Fruit fly (Drosophila melanogaster) whole organism, embryonic: ENCODE results near the gene yellow-f.

Source experiments
- CG10321 ChIP-seq: fragments of 200-800 bp; sonication (Bioruptor generic); IDR thresholded peaks from 2 replicates; pipeline ENCODE4 v1.3.6; 2022; ENCODE audit warnings: missing biosample characterization, missing genetic modification characterization
- CG12155 ChIP-seq: fragments of 200-800 bp; sonication (Bioruptor generic); optimal IDR thresholded peaks from 3 replicates; lab custom pipeline; 2016; ENCODE audit warnings: missing biosample characterization, missing genetic modification characterization
- CG12744 ChIP-seq: fragments of 200-800 bp; sonication (Bioruptor generic); optimal IDR thresholded peaks from 2 replicates; lab custom pipeline; 2016; ENCODE audit warnings: missing biosample characterization, missing genetic modification characterization
- CG14965 ChIP-seq: fragments of 200-800 bp; sonication (Bioruptor generic); optimal IDR thresholded peaks from 2 replicates; lab custom pipeline; 2016; ENCODE audit warnings: missing biosample characterization, missing genetic modification characterization, borderline replicate concordance
- CG16815 ChIP-seq: fragments of 200-800 bp; sonication (Bioruptor generic); optimal IDR thresholded peaks from 3 replicates; lab custom pipeline; 2017; ENCODE audit warnings: missing biosample characterization, mild to moderate bottlenecking, missing genetic modification characterization
- CG16863 ChIP-seq: fragments of 200-800 bp; sonication (Bioruptor generic); optimal IDR thresholded peaks from 3 replicates; lab custom pipeline; 2016; ENCODE audit warnings: missing biosample characterization, missing genetic modification characterization
- CG17328 ChIP-seq: fragments of 200-800 bp; sonication (Bioruptor generic); IDR thresholded peaks from 2 replicates; pipeline ENCODE4 v1.3.6; 2022; ENCODE audit warnings: missing biosample characterization, missing genetic modification characterization
- CG17612 ChIP-seq: fragments of 200-800 bp; sonication (Bioruptor generic); IDR thresholded peaks from 2 replicates; pipeline ENCODE4 v1.3.6; 2022; ENCODE audit warnings: missing biosample characterization, missing genetic modification characterization
- CG17829 ChIP-seq: fragments of 200-800 bp; optimal IDR thresholded peaks from 2 replicates; lab custom pipeline; 2019; ENCODE audit warnings: missing biosample characterization, mild to moderate bottlenecking, missing genetic modification characterization, moderate library complexity
- CG18262 ChIP-seq: fragments of 200-800 bp; optimal IDR thresholded peaks from 3 replicates; lab custom pipeline; 2019; ENCODE audit warnings: missing biosample characterization, mild to moderate bottlenecking, missing genetic modification characterization, moderate library complexity
- CG1832 ChIP-seq: fragments of 200-800 bp; sonication (Bioruptor generic); optimal IDR thresholded peaks from 2 replicates; lab custom pipeline; 2017; ENCODE audit warnings: missing biosample characterization, mild to moderate bottlenecking, missing genetic modification characterization, inconsistent platforms
- CG18476 ChIP-seq: fragments of 200-800 bp; sonication (Bioruptor generic); optimal IDR thresholded peaks from 2 replicates; lab custom pipeline; 2016; ENCODE audit warnings: missing biosample characterization, mild to moderate bottlenecking, missing genetic modification characterization
- CG2129 ChIP-seq: fragments of 200-800 bp; sonication (Bioruptor generic); IDR thresholded peaks from 2 replicates; pipeline ENCODE4 v1.3.6; 2022; ENCODE audit warnings: missing biosample characterization, missing genetic modification characterization; ENCODE audit not compliant: partially characterized antibody
- CG2202 ChIP-seq: fragments of 200-800 bp; sonication (Bioruptor generic); optimal IDR thresholded peaks from 2 replicates; lab custom pipeline; 2018; ENCODE audit warnings: missing biosample characterization, mild to moderate bottlenecking, missing genetic modification characterization
- CG31441 ChIP-seq: fragments of 200-800 bp; sonication (Bioruptor generic); IDR thresholded peaks from 2 replicates; pipeline ENCODE4 v1.3.6; 2022; ENCODE audit warnings: missing biosample characterization, missing genetic modification characterization
- CG32532 ChIP-seq: fragments of 200-800 bp; sonication (Bioruptor generic); IDR thresholded peaks from 2 replicates; pipeline ENCODE4 v1.3.6; 2022; ENCODE audit warnings: missing biosample characterization, missing genetic modification characterization
- CG4282 ChIP-seq: fragments of 200-800 bp; sonication (Bioruptor generic); optimal IDR thresholded peaks from 2 replicates; lab custom pipeline; 2016; ENCODE audit warnings: missing biosample characterization, missing genetic modification characterization
- CG6683 ChIP-seq: fragments of 200-800 bp; sonication (Bioruptor generic); optimal IDR thresholded peaks from 2 replicates; lab custom pipeline; 2017; ENCODE audit warnings: missing biosample characterization, mild to moderate bottlenecking, missing genetic modification characterization, missing genetic modification reagents
- CG8089 ChIP-seq: fragments of 200-800 bp; sonication (Bioruptor generic); optimal IDR thresholded peaks from 3 replicates; lab custom pipeline; 2016; ENCODE audit warnings: missing biosample characterization, missing genetic modification characterization
- CG8924 ChIP-seq: fragments of 200-800 bp; optimal IDR thresholded peaks from 3 replicates; lab custom pipeline; 2019; ENCODE audit warnings: missing biosample characterization, mild to moderate bottlenecking, missing genetic modification characterization, moderate library complexity
- CG8944 ChIP-seq: fragments of 200-800 bp; sonication (Bioruptor generic); optimal IDR thresholded peaks from 3 replicates; lab custom pipeline; 2016; ENCODE audit warnings: missing biosample characterization, missing genetic modification characterization
- CG9797 ChIP-seq: fragments of 200-800 bp; sonication (Bioruptor generic); optimal IDR thresholded peaks from 3 replicates; lab custom pipeline; 2018; ENCODE audit warnings: missing biosample characterization, mild to moderate bottlenecking, missing genetic modification characterization
- CG9876 ChIP-seq: fragments of 200-800 bp; sonication (Bioruptor generic); optimal IDR thresholded peaks from 2 replicates; lab custom pipeline; 2016; ENCODE audit warnings: missing biosample characterization, missing genetic modification characterization
- CrebB ChIP-seq: fragments of 200-800 bp; sonication (Bioruptor generic); optimal IDR thresholded peaks from 3 replicates; lab custom pipeline; 2018; ENCODE audit warnings: missing biosample characterization, mild to moderate bottlenecking, missing genetic modification characterization
- Dip2 ChIP-seq: fragments of 200-800 bp; sonication (Bioruptor generic); IDR thresholded peaks from 2 replicates; pipeline ENCODE4 v1.3.6; 2022; ENCODE audit warnings: missing biosample characterization, missing genetic modification characterization
- E2f2 ChIP-seq: fragments of 200-800 bp; sonication (Bioruptor generic); IDR thresholded peaks from 2 replicates; pipeline ENCODE4 v1.3.6; 2022; ENCODE audit warnings: missing biosample characterization, missing genetic modification characterization
- Hmr ChIP-seq: fragments of 200-800 bp; sonication (Bioruptor generic); optimal IDR thresholded peaks from 3 replicates; lab custom pipeline; 2017; ENCODE audit warnings: mild to moderate bottlenecking, missing biosample characterization, missing genetic modification reagents, missing genetic modification characterization
- Hr3 ChIP-seq: fragments of 200-800 bp; sonication (Bioruptor generic); optimal IDR thresholded peaks from 3 replicates; lab custom pipeline; 2016; ENCODE audit warnings: missing biosample characterization, missing genetic modification characterization
- Hr51 ChIP-seq, 2 experiments: fragments of 200-800 bp; sonication (Bioruptor generic); optimal IDR thresholded peaks; 2 replicates in 1 of 2; 3 replicates in 1 of 2; lab custom pipeline; 2016 to 2018; ENCODE audit warnings: missing biosample characterization in 2 of 2, missing genetic modification characterization in 2 of 2, mild to moderate bottlenecking in 1 of 2, moderate library complexity in 1 of 2
- PHDP ChIP-seq: fragments of 200-800 bp; sonication (Bioruptor generic); optimal IDR thresholded peaks from 3 replicates; lab custom pipeline; 2018; ENCODE audit warnings: missing biosample characterization, mild to moderate bottlenecking, missing genetic modification characterization, moderate library complexity
- Rfx ChIP-seq: fragments of 200-800 bp; sonication (Bioruptor generic); IDR thresholded peaks from 2 replicates; pipeline ENCODE4 v1.3.6; 2022; ENCODE audit warnings: missing biosample characterization, missing genetic modification characterization
- Stat92E ChIP-seq, 3 experiments: fragments of >200 bp in 2 of 3; fragments of 200-800 bp in 1 of 3; sonication (Bioruptor generic) in 1 of 3; optimal IDR thresholded peaks; 2 replicates each; lab custom pipeline; 2017 to 2019; ENCODE audit warnings: missing biosample characterization in 3 of 3, missing genetic modification characterization in 3 of 3, mild to moderate bottlenecking in 1 of 3, moderate library complexity in 1 of 3
- caup ChIP-seq: fragments of 200-800 bp; sonication (Bioruptor generic); optimal IDR thresholded peaks from 3 replicates; lab custom pipeline; 2017; ENCODE audit warnings: missing biosample characterization, mild to moderate bottlenecking, missing genetic modification characterization, moderate library complexity; ENCODE audit not compliant: severe bottlenecking
- dysf ChIP-seq: fragments of 200-800 bp; sonication (Bioruptor generic); IDR thresholded peaks from 3 replicates; pipeline ENCODE4 v1.3.6; 2022; ENCODE audit warnings: missing biosample characterization, missing genetic modification characterization
- gcm2 ChIP-seq: fragments of 200-800 bp; sonication (Bioruptor generic); optimal IDR thresholded peaks from 2 replicates; lab custom pipeline; 2016; ENCODE audit warnings: missing biosample characterization, missing genetic modification characterization
- gem ChIP-seq: fragments of 200-800 bp; sonication (Bioruptor generic); optimal IDR thresholded peaks from 2 replicates; lab custom pipeline; 2019; ENCODE audit warnings: missing biosample characterization, mild to moderate bottlenecking, missing genetic modification characterization, moderate library complexity
- gt ChIP-seq: fragments of 200-800 bp; sonication (Bioruptor generic); IDR thresholded peaks from 2 replicates; pipeline ENCODE4 v1.3.6; 2022; ENCODE audit warnings: missing biosample characterization, missing genetic modification characterization
- kay ChIP-seq: fragments of 200-800 bp; sonication (Bioruptor generic); optimal IDR thresholded peaks from 2 replicates; lab custom pipeline; 2016; ENCODE audit warnings: missing biosample characterization, missing genetic modification characterization
- knrl ChIP-seq: fragments of 200-800 bp; sonication (Bioruptor generic); IDR thresholded peaks from 3 replicates; pipeline ENCODE4 v1.3.6; 2022; ENCODE audit warnings: missing biosample characterization, missing genetic modification characterization; ENCODE audit not compliant: partially characterized antibody
- lilli ChIP-seq: fragments of 200-800 bp; sonication (Bioruptor generic); optimal IDR thresholded peaks from 3 replicates; lab custom pipeline; 2016; ENCODE audit warnings: missing biosample characterization, missing genetic modification characterization
- nau ChIP-seq: fragments of 200-800 bp; sonication (Bioruptor generic); optimal IDR thresholded peaks from 3 replicates; lab custom pipeline; 2017; ENCODE audit warnings: missing biosample characterization, mild to moderate bottlenecking, missing genetic modification characterization, missing genetic modification reagents
- nmo ChIP-seq: fragments of 200-800 bp; sonication (Bioruptor generic); optimal IDR thresholded peaks from 2 replicates; lab custom pipeline; 2018; ENCODE audit warnings: missing biosample characterization, mild to moderate bottlenecking, missing genetic modification characterization, moderate library complexity
- nom ChIP-seq: fragments of 200-800 bp; sonication (Bioruptor generic); optimal IDR thresholded peaks from 2 replicates; lab custom pipeline; 2017; ENCODE audit warnings: missing biosample characterization, missing genetic modification characterization, mild to moderate bottlenecking, moderate library complexity, missing genetic modification reagents
- seq ChIP-seq: fragments of 200-800 bp; sonication (Bioruptor generic); IDR thresholded peaks from 2 replicates; pipeline ENCODE4 v1.3.6; 2022; ENCODE audit warnings: missing biosample characterization, missing genetic modification characterization
- slp2 ChIP-seq: fragments of 200-800 bp; sonication (Bioruptor generic); optimal IDR thresholded peaks from 2 replicates; lab custom pipeline; 2016; ENCODE audit warnings: missing biosample characterization, missing genetic modification characterization
- ssp ChIP-seq: fragments of 200-800 bp; sonication (Bioruptor generic); IDR thresholded peaks from 2 replicates; pipeline ENCODE4 v1.3.6; 2022; ENCODE audit warnings: missing biosample characterization, missing genetic modification characterization
- tna ChIP-seq: fragments of 200-800 bp; sonication (Bioruptor generic); IDR thresholded peaks from 2 replicates; pipeline ENCODE4 v1.3.6; 2022; ENCODE audit warnings: missing biosample characterization, missing genetic modification characterization; ENCODE audit not compliant: partially characterized antibody
- toy ChIP-seq: fragments of 200-800 bp; sonication (Bioruptor generic); IDR thresholded peaks from 2 replicates; pipeline ENCODE4 v1.3.6; 2022; ENCODE audit warnings: missing biosample characterization, missing genetic modification characterization
- tx ChIP-seq: fragments of 200-800 bp; sonication (Bioruptor generic); optimal IDR thresholded peaks from 2 replicates; lab custom pipeline; 2016; ENCODE audit warnings: missing biosample characterization, missing genetic modification characterization
- yki ChIP-seq: fragments of >200 bp; optimal IDR thresholded peaks from 3 replicates; lab custom pipeline; 2018

Gene yellow-f

DNA sequence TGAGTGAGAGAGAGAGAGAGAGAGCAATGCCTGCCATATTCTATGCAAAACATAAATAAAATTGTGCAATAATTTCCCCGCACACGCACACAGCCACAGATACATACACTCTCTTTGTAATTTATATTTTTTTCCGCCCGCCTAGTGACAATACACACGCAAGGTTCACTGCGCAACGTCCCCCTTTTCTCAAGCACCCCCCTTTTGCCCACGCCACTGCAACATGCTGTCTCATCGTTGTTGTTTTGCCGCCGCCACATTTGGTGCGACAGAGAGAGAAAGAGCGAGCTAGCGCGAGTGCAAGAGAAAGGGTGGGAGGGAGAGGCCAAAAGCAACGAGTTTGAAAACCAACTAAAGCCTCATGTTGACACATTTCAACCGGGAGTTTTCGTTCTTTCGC lies 19.4 kb upstream of the yellow-f start (continued):
- TF ChIP-seq ssp (GFP tag; lab: Robert Waterston, UW) (peak; percentile 27; the same call in 1 of the 2 replicates), CG4282 (peak; percentile 51), tx (GFP tag; lab: Kevin White, UChicago) (peak; percentile 21), CG14965 (GFP tag; lab: Kevin White, UChicago) (no peak), CG9797 (GFP tag; lab: Kevin White, UChicago) (no peak), CG17328 (GFP tag; lab: Robert Waterston, UW) (peak; percentile 63), CG2129 (GFP tag; lab: Robert Waterston, UW) (no peak), tna (GFP tag; lab: Robert Waterston, UW) (no peak), kay (GFP tag; lab: Kevin White, UChicago) (peak; percentile 80), dysf (peak; percentile 77), gcm2 (peak; percentile 16), CG8924 (tag; lab: Kevin White, UChicago) (peak; percentile 65), CG1832 (peak; percentile 96), CG10321 (GFP tag; lab: Robert Waterston, UW) (peak; percentile 75), nom (GFP tag; lab: Kevin White, UChicago) (peak; percentile 75), CG9876 (peak; percentile 32), CG18262 (tag; lab: Kevin White, UChicago) (peak; percentile 40), Dip2 (GFP tag; lab: Robert Waterston, UW) (no peak), nmo (GFP tag; lab: Kevin White, UChicago) (peak; percentile 48), CG12155 (GFP tag; lab: Kevin White, UChicago) (peak; percentile 94), CG2202 (tag; lab: Kevin White, UChicago) (peak; percentile 28), gt (no peak), Rfx (GFP tag; lab: Robert Waterston, UW) (peak; percentile 75), CG12744 (GFP tag; lab: Kevin White, UChicago) (peak; percentile 2), nau (GFP tag; lab: Kevin White, UChicago) (no peak), Hmr (GFP tag; lab: Kevin White, UChicago) (peak; percentile 57), E2f2 (GFP tag; lab: Robert Waterston, UW) (peak; percentile 45), toy (GFP tag; lab: Robert Waterston, UW) (0 out of 2 replicates have a peak, but pooled peaks have one; percentile 13), PHDP (tag; lab: Kevin White, UChicago) (peak; percentile 38), slp2 (GFP tag; lab: Kevin White, UChicago) (peak; percentile 53), gem (tag; lab: Kevin White, UChicago) (no peak), CG6683 (GFP tag; lab: Kevin White, UChicago) (no peak), CG8089 (GFP tag; lab: Kevin White, UChicago) (peak; percentile 55), CG18476 (no peak), seq (no peak), yki (no peak), CG8944 (GFP tag; lab: Kevin White, UChicago) (peak; percentile 66), Hr3 (GFP tag; lab: Kevin White, UChicago) (peak; percentile 46), caup (GFP tag; lab: Kevin White, UChicago) (peak; percentile 53), CG17612 (GFP tag; lab: Robert Waterston, UW) (no peak), CG16815 (GFP tag; lab: Kevin White, UChicago) (peak; percentile 29), Hr51 (GFP tag; optimal IDR thresholded peaks at IDR 0.05; lab: Kevin White, UChicago) (peak; percentile 52 to 69), lilli (GFP tag; lab: Kevin White, UChicago) (peak; percentile 81), CG32532 (GFP tag; lab: Robert Waterston, UW) (peak; percentile 68; the same call in 1 of the 2 replicates), CG16863 (GFP tag; lab: Kevin White, UChicago) (peak; percentile 52), CrebB (peak; percentile 66), Stat92E (GFP tag; optimal IDR thresholded peaks at IDR 0.05; lab: Kevin White, UChicago) (no peak), knrl (GFP tag; lab: Robert Waterston, UW) (peak; percentile 16; the same call in 1 of the 3 replicates), CG31441 (GFP tag; lab: Robert Waterston, UW) (no peak; the same call in 1 of the 2 replicates), CG17829 (tag; lab: Kevin White, UChicago) (peak; percentile 45)
